Fruit fly (Drosophila melanogaster) whole organism, embryonic: Measurements from ENCODE around the gene CG4313.

Experiments
- Bgb ChIP-seq: fragments of 200-800 bp; sonication (Bioruptor generic); IDR thresholded peaks from 2 replicates; pipeline ENCODE4 v1.3.6; 2022; ENCODE audit warnings: missing biosample characterization, missing genetic modification characterization; ENCODE audit not compliant: partially characterized antibody
- CG11560 ChIP-seq: fragments of 200-800 bp; sonication (Bioruptor generic); IDR thresholded peaks from 3 replicates; pipeline ENCODE4 v1.3.6; 2022; ENCODE audit warnings: missing biosample characterization, missing genetic modification characterization
- CG12391 ChIP-seq: fragments of 200-800 bp; sonication (Bioruptor generic); optimal IDR thresholded peaks from 3 replicates; lab custom pipeline; 2018; ENCODE audit warnings: missing biosample characterization, mild to moderate bottlenecking, missing genetic modification characterization, moderate library complexity
- CG15073 ChIP-seq: fragments of 200-800 bp; sonication (Bioruptor generic); optimal IDR thresholded peaks from 2 replicates; lab custom pipeline; 2016; ENCODE audit warnings: missing biosample characterization, missing genetic modification characterization
- CG15601 ChIP-seq: fragments of 200-800 bp; sonication (Bioruptor generic); optimal IDR thresholded peaks from 3 replicates; lab custom pipeline; 2019; ENCODE audit warnings: missing biosample characterization, mild to moderate bottlenecking, missing genetic modification characterization, moderate library complexity
- CG15696 ChIP-seq: fragments of 200-800 bp; sonication (Bioruptor generic); optimal IDR thresholded peaks from 2 replicates; lab custom pipeline; 2019; ENCODE audit warnings: missing biosample characterization, mild to moderate bottlenecking, missing genetic modification characterization, moderate library complexity
- CG16815 ChIP-seq: fragments of 200-800 bp; sonication (Bioruptor generic); optimal IDR thresholded peaks from 3 replicates; lab custom pipeline; 2017; ENCODE audit warnings: missing biosample characterization, mild to moderate bottlenecking, missing genetic modification characterization
- CG17361 ChIP-seq: fragments of 200-800 bp; sonication (Bioruptor generic); IDR thresholded peaks from 3 replicates; pipeline ENCODE4 v1.3.6; 2022; ENCODE audit warnings: missing biosample characterization, missing genetic modification characterization
- CG18476 ChIP-seq: fragments of 200-800 bp; sonication (Bioruptor generic); optimal IDR thresholded peaks from 2 replicates; lab custom pipeline; 2016; ENCODE audit warnings: missing biosample characterization, mild to moderate bottlenecking, missing genetic modification characterization
- CG18764 ChIP-seq: fragments of 200-800 bp; sonication (Bioruptor generic); optimal IDR thresholded peaks from 3 replicates; lab custom pipeline; 2016; ENCODE audit warnings: missing biosample characterization, missing genetic modification characterization
- CG2875 ChIP-seq: fragments of 200-800 bp; sonication (Bioruptor generic); optimal IDR thresholded peaks from 2 replicates; lab custom pipeline; 2017; ENCODE audit warnings: missing biosample characterization, mild to moderate bottlenecking, missing genetic modification characterization, missing genetic modification reagents
- CG7372 ChIP-seq: fragments of 200-800 bp; sonication (Bioruptor generic); IDR thresholded peaks from 2 replicates; pipeline ENCODE4 v1.3.6; 2022; ENCODE audit warnings: missing biosample characterization, missing genetic modification characterization
- CG9817 ChIP-seq: fragments of 200-800 bp; sonication (Bioruptor generic); optimal IDR thresholded peaks from 2 replicates; lab custom pipeline; 2018; ENCODE audit warnings: missing biosample characterization, mild to moderate bottlenecking, missing genetic modification characterization, moderate library complexity
- CG9932 ChIP-seq: fragments of 200-800 bp; sonication (Bioruptor generic); IDR thresholded peaks from 2 replicates; pipeline ENCODE4 v1.3.6; 2022; ENCODE audit warnings: missing biosample characterization, missing genetic modification characterization
- Ets65A ChIP-seq: fragments of 200-800 bp; sonication (Bioruptor generic); peaks from one replicate; lab custom pipeline; 2016; ENCODE audit warnings: missing biosample characterization, missing genetic modification characterization
- Ets97D ChIP-seq: fragments of 200-800 bp; sonication (Bioruptor generic); optimal IDR thresholded peaks from 3 replicates; lab custom pipeline; 2016; ENCODE audit warnings: missing biosample characterization, missing genetic modification characterization
- Hand ChIP-seq: fragments of 200-800 bp; sonication (Bioruptor generic); optimal IDR thresholded peaks from 2 replicates; lab custom pipeline; 2017; ENCODE audit warnings: mild to moderate bottlenecking, missing biosample characterization, missing genetic modification reagents, missing genetic modification characterization
- HmgZ ChIP-seq: fragments of 200-800 bp; sonication (Bioruptor generic); optimal IDR thresholded peaks from 2 replicates; lab custom pipeline; 2018; ENCODE audit warnings: missing biosample characterization, mild to moderate bottlenecking, missing genetic modification characterization
- Kr ChIP-seq: fragments of 200-800 bp; sonication (Bioruptor generic); optimal IDR thresholded peaks from 2 replicates; lab custom pipeline; 2017; ENCODE audit warnings: missing biosample characterization, mild to moderate bottlenecking, missing genetic modification characterization
- Mes4 ChIP-seq: fragments of 200-800 bp; sonication (Bioruptor generic); optimal IDR thresholded peaks from 2 replicates; lab custom pipeline; 2016; ENCODE audit warnings: missing biosample characterization, missing genetic modification characterization
- NFAT ChIP-seq: fragments of 200-800 bp; sonication (Bioruptor generic); IDR thresholded peaks from 2 replicates; pipeline ENCODE4 v1.3.6; 2022; ENCODE audit warnings: missing biosample characterization, missing genetic modification characterization
- NK7.1 ChIP-seq: fragments of 200-800 bp; sonication (Bioruptor generic); optimal IDR thresholded peaks from 3 replicates; lab custom pipeline; 2016; ENCODE audit warnings: missing biosample characterization, missing genetic modification characterization
- Nf-YA ChIP-seq: fragments of 200-800 bp; sonication (Bioruptor generic); IDR thresholded peaks from 2 replicates; pipeline ENCODE4 v1.3.6; 2022; ENCODE audit warnings: missing biosample characterization, missing genetic modification characterization
- Pdp1 ChIP-seq, 2 experiments: fragments of 200-800 bp; sonication (Bioruptor generic); optimal IDR thresholded peaks; 3 replicates each; lab custom pipeline; 2016; ENCODE audit warnings: missing biosample characterization in 2 of 2, missing genetic modification characterization in 2 of 2, mild to moderate bottlenecking in 1 of 2, moderate library complexity in 1 of 2
- Scr ChIP-seq: fragments of 200-800 bp; sonication (Bioruptor generic); IDR thresholded peaks from 2 replicates; pipeline ENCODE4 v1.3.6; 2022; ENCODE audit warnings: missing biosample characterization, missing genetic modification characterization; ENCODE audit not compliant: partially characterized antibody
- Side ChIP-seq: fragments of 200-800 bp; sonication (Bioruptor generic); optimal IDR thresholded peaks from 2 replicates; lab custom pipeline; 2016; ENCODE audit warnings: missing biosample characterization, missing genetic modification characterization
- Sin3A ChIP-seq: fragments of >200 bp; optimal IDR thresholded peaks from 2 replicates; lab custom pipeline; 2018
- Sox100B ChIP-seq: fragments of 200-800 bp; sonication (Bioruptor generic); optimal IDR thresholded peaks from 3 replicates; lab custom pipeline; 2018; ENCODE audit warnings: missing biosample characterization, mild to moderate bottlenecking, missing genetic modification characterization
- Usf ChIP-seq: fragments of 200-800 bp; sonication (Bioruptor generic); optimal IDR thresholded peaks from 2 replicates; lab custom pipeline; 2017; ENCODE audit warnings: missing genotype, missing biosample characterization, missing genetic modification characterization
- bigmax ChIP-seq: fragments of 200-800 bp; sonication (Bioruptor generic); optimal IDR thresholded peaks from 2 replicates; lab custom pipeline; 2018; ENCODE audit warnings: missing biosample characterization, mild to moderate bottlenecking, missing genetic modification characterization
- bsh ChIP-seq, 2 experiments: fragments of 200-800 bp; sonication (Bioruptor generic); optimal IDR thresholded peaks; 2 replicates each; lab custom pipeline; 2017 to 2018; ENCODE audit warnings: mild to moderate bottlenecking in 2 of 2, missing biosample characterization in 2 of 2, missing genetic modification characterization in 2 of 2, moderate library complexity in 1 of 2
- crc ChIP-seq: fragments of 200-800 bp; sonication (Bioruptor generic); optimal IDR thresholded peaks from 2 replicates; lab custom pipeline; 2016; ENCODE audit warnings: missing biosample characterization, missing genetic modification characterization
- da ChIP-seq: fragments of 200-800 bp; sonication (Bioruptor generic); optimal IDR thresholded peaks from 2 replicates; lab custom pipeline; 2016; ENCODE audit warnings: missing biosample characterization, missing genetic modification characterization
- en ChIP-seq: fragments of 200-800 bp; sonication (Bioruptor generic); optimal IDR thresholded peaks from 2 replicates; lab custom pipeline; 2016; ENCODE audit warnings: missing biosample characterization, missing genetic modification characterization
- fd64A ChIP-seq: fragments of 200-800 bp; sonication (Bioruptor generic); optimal IDR thresholded peaks from 3 replicates; lab custom pipeline; 2018; ENCODE audit warnings: missing biosample characterization, mild to moderate bottlenecking, missing genetic modification characterization
- gcm2 ChIP-seq: fragments of 200-800 bp; sonication (Bioruptor generic); optimal IDR thresholded peaks from 2 replicates; lab custom pipeline; 2016; ENCODE audit warnings: missing biosample characterization, missing genetic modification characterization
- gro ChIP-seq: fragments of 200-800 bp; sonication (Bioruptor generic); optimal IDR thresholded peaks from 2 replicates; lab custom pipeline; 2016; ENCODE audit warnings: missing biosample characterization, missing genetic modification characterization
- h ChIP-seq: fragments of >200 bp; optimal IDR thresholded peaks from 2 replicates; lab custom pipeline; 2017
- ham ChIP-seq: fragments of 200-800 bp; sonication (Bioruptor generic); IDR thresholded peaks from 2 replicates; pipeline ENCODE4 v1.3.6; 2022; ENCODE audit warnings: missing biosample characterization, missing genetic modification characterization
- her ChIP-seq: fragments of 200-800 bp; sonication (Bioruptor generic); optimal IDR thresholded peaks from 2 replicates; lab custom pipeline; 2016; ENCODE audit warnings: missing biosample characterization, missing genetic modification characterization
- nerfin-2 ChIP-seq: fragments of 200-800 bp; sonication (Bioruptor generic); IDR thresholded peaks from 2 replicates; pipeline ENCODE4 v1.3.6; 2022; ENCODE audit warnings: missing biosample characterization, missing genetic modification characterization; ENCODE audit not compliant: partially characterized antibody
- psq ChIP-seq: fragments of 200-800 bp; sonication (Bioruptor generic); optimal IDR thresholded peaks from 2 replicates; lab custom pipeline; 2017; ENCODE audit warnings: missing biosample characterization, missing genetic modification characterization
- ro ChIP-seq: fragments of 200-800 bp; sonication (Bioruptor generic); IDR thresholded peaks from 2 replicates; pipeline ENCODE4 v1.3.6; 2022; ENCODE audit warnings: missing biosample characterization, missing genetic modification characterization
- sens ChIP-seq: fragments of 200-800 bp; sonication (Bioruptor generic); peaks from one replicate; lab custom pipeline; 2016; ENCODE audit warnings: missing biosample characterization, missing genetic modification characterization
- shn ChIP-seq: fragments of 200-800 bp; sonication (Bioruptor generic); optimal IDR thresholded peaks from 3 replicates; lab custom pipeline; 2016; ENCODE audit warnings: missing biosample characterization, missing genetic modification characterization
- sob ChIP-seq: fragments of 200-800 bp; sonication (Bioruptor generic); IDR thresholded peaks from 2 replicates; pipeline ENCODE4 v1.3.6; 2022; ENCODE audit warnings: missing biosample characterization, missing genetic modification characterization
- sr ChIP-seq: fragments of 200-800 bp; sonication (Bioruptor generic); IDR thresholded peaks from 3 replicates; pipeline ENCODE4 v1.3.6; 2022; ENCODE audit warnings: missing biosample characterization, missing genetic modification characterization
- tin ChIP-seq: fragments of 200-800 bp; sonication (Bioruptor generic); optimal IDR thresholded peaks from 3 replicates; lab custom pipeline; 2016; ENCODE audit warnings: missing biosample characterization, missing genetic modification characterization
- usp ChIP-seq: fragments of >200 bp; optimal IDR thresholded peaks from 2 replicates; lab custom pipeline; 2017; ENCODE audit warnings: missing biosample characterization, missing genetic modification characterization
- wor ChIP-seq: fragments of 200-800 bp; sonication (Bioruptor generic); IDR thresholded peaks from 2 replicates; pipeline ENCODE4 v1.3.6; 2022; ENCODE audit warnings: missing biosample characterization, missing genetic modification characterization
- yki ChIP-seq: fragments of >200 bp; optimal IDR thresholded peaks from 3 replicates; lab custom pipeline; 2018
- z ChIP-seq: fragments of 200-800 bp; sonication (Bioruptor generic); IDR thresholded peaks from 3 replicates; pipeline ENCODE4 v1.3.6; 2022; ENCODE audit warnings: missing biosample characterization, missing genetic modification characterization

CG4313 gene

dm6 chrX:2041312-2041918 lies at the start of gene CG4313 (continued):
- TF ChIP-seq CG9932 (peak; percentile 87), CG18764 (GFP tag; lab: Kevin White, UChicago) (peak; percentile 12), Scr (peak; percentile 94), shn (GFP tag; lab: Kevin White, UChicago) (peak; percentile 72), crc (GFP tag; lab: Kevin White, UChicago) (peak; percentile 46), CG15601 (peak; percentile 49), Side (GFP tag; lab: Kevin White, UChicago) (peak; percentile 61), CG7372 (GFP tag; lab: Robert Waterston, UW) (peak; percentile 79), her (peak; percentile 65), CG2875 (GFP tag; lab: Kevin White, UChicago) (peak; percentile 25), nerfin-2 (GFP tag; lab: Robert Waterston, UW) (peak; percentile 76), Kr (GFP tag; lab: Kevin White, UChicago) (no peak), sr (peak; percentile 32; the same call in 1 of the 3 replicates), wor (GFP tag; lab: Robert Waterston, UW) (peak; percentile 11; the same call in 1 of the 2 replicates), Hand (GFP tag; lab: Kevin White, UChicago) (no peak), CG9817 (tag; lab: Kevin White, UChicago) (peak; percentile 80), usp (no peak), z (GFP tag; lab: Robert Waterston, UW) (no peak), Usf (GFP tag; lab: Kevin White, UChicago) (peak; percentile 29), Ets97D (GFP tag; lab: Kevin White, UChicago) (peak; percentile 42), CG12391 (tag; lab: Kevin White, UChicago) (peak; percentile 74), sob (peak; percentile 64; the same call in 1 of the 2 replicates), Nf-YA (GFP tag; lab: Robert Waterston, UW) (no peak), CG15696 (tag; lab: Kevin White, UChicago) (peak; percentile 72), NFAT (GFP tag; lab: Robert Waterston, UW) (peak; percentile 50; the same call in 1 of the 2 replicates), CG16815 (GFP tag; lab: Kevin White, UChicago) (peak; percentile 40), bsh (GFP tag; optimal IDR thresholded peaks at IDR 0.05; lab: Kevin White, UChicago) (peak in 1 of 2 experiments; percentile 59), fd64A (no peak), Pdp1 (GFP tag; optimal IDR thresholded peaks at IDR 0.05; lab: Kevin White, UChicago) (peak; percentile 71 to 79), tin (GFP tag; lab: Kevin White, UChicago) (peak; percentile 82), h (lab: Kevin White, UChicago) (no peak), da (GFP tag; lab: Kevin White, UChicago) (peak; percentile 20), psq (GFP tag; lab: Kevin White, UChicago) (no peak), gro (GFP tag; lab: Kevin White, UChicago) (peak; percentile 60), ro (GFP tag; lab: Robert Waterston, UW) (no peak), gcm2 (GFP tag; lab: Kevin White, UChicago) (no peak), en (GFP tag; lab: Kevin White, UChicago) (peak; percentile 65), Mes4 (GFP tag; lab: Kevin White, UChicago) (peak; percentile 60), Bgb (GFP tag; lab: Robert Waterston, UW) (peak; percentile 69), Sox100B (GFP tag; lab: Kevin White, UChicago) (peak; percentile 38), CG15073 (GFP tag; lab: Kevin White, UChicago) (no peak), NK7.1 (GFP tag; lab: Kevin White, UChicago) (peak; percentile 26), CG17361 (GFP tag; lab: Robert Waterston, UW) (peak; percentile 79), CG18476 (GFP tag; lab: Kevin White, UChicago) (peak; percentile 45), ham (no peak), sens (GFP tag; lab: Kevin White, UChicago) (peak; percentile 97), Sin3A (lab: Kevin White, UChicago) (peak; percentile 75), HmgZ (peak; percentile 68), Ets65A (peak; percentile 94), bigmax (GFP tag; lab: Kevin White, UChicago) (no peak), CG11560 (tag; lab: Robert Waterston, UW) (peak; percentile 64; the same call in 2 of the 3 replicates), yki (lab: Kevin White, UChicago) (no peak)
